Worm (Caenorhabditis elegans) whole organism, early embryonic: ENCODE data around the gene ppfr-4.

Source experiments
- B0310.2 ChIP-seq: sonication (generic microtip); optimal IDR thresholded peaks from 2 replicates; lab custom pipeline; 2016; ENCODE audit warnings: mild to moderate bottlenecking, missing genetic modification characterization, missing compliant biosample characterization
- F13C5.2 ChIP-seq: sonication (generic microtip); optimal IDR thresholded peaks from 2 replicates; lab custom pipeline; 2017; ENCODE audit warnings: mild to moderate bottlenecking, missing genetic modification characterization, inconsistent platforms, missing compliant biosample characterization
- ama-1 ChIP-seq: fragments of 150-350 bp; optimal IDR thresholded peaks from 2 replicates; lab custom pipeline; 2014
- ets-7 ChIP-seq: sonication (generic microtip); optimal IDR thresholded peaks from 2 replicates; lab custom pipeline; 2016; ENCODE audit warnings: missing genotype, missing genetic modification characterization, missing compliant biosample characterization
- pes-1 ChIP-seq: fragments of 200-800 bp; sonication (Bioruptor generic); IDR thresholded peaks from 2 replicates; pipeline ENCODE4 v1.3.6; 2022; ENCODE audit warnings: missing genetic modification reagents, missing genetic modification characterization, missing compliant biosample characterization

- TF ChIP-seq ets-7 (tag; lab: Kevin White, UChicago), result no peak
- TF ChIP-seq B0310.2 (tag; lab: Kevin White, UChicago), result no peak
- TF ChIP-seq ama-1, result no peak
- no peak for TF ChIP-seq pes-1 (GFP tag; lab: Robert Waterston, UW)
- no peak for TF ChIP-seq F13C5.2 (tag; lab: Kevin White, UChicago)
Observed at ce11 chrIII:2619559-2619958, at the start of gene ppfr-4.
